Fruit fly (Drosophila melanogaster) whole organism, pupa: ENCODE data around the gene Cpr72Ec.

Source experiments
- CG10348 ChIP-seq: fragments of 200-800 bp; sonication (Bioruptor generic); IDR thresholded peaks from 2 replicates; pipeline ENCODE4 v1.3.6; 2022; ENCODE audit warnings: missing biosample characterization, missing genetic modification characterization
- CG12605 ChIP-seq: fragments of 200-800 bp; sonication (Bioruptor generic); IDR thresholded peaks from 2 replicates; pipeline ENCODE4 v1.3.6; 2022; ENCODE audit warnings: missing biosample characterization, missing genetic modification characterization
- CG13204 ChIP-seq: fragments of 200-800 bp; sonication (Bioruptor generic); optimal IDR thresholded peaks from 2 replicates; lab custom pipeline; 2018; ENCODE audit warnings: missing biosample characterization, mild to moderate bottlenecking, missing genetic modification characterization, moderate library complexity
- CG14655 ChIP-seq: fragments of 200-800 bp; sonication (Bioruptor generic); optimal IDR thresholded peaks from 3 replicates; lab custom pipeline; 2017; ENCODE audit warnings: mild to moderate bottlenecking, missing biosample characterization, missing genetic modification reagents, missing genetic modification characterization
- CG15710 ChIP-seq: fragments of 200-800 bp; sonication (Bioruptor generic); optimal IDR thresholded peaks from 2 replicates; lab custom pipeline; 2018; ENCODE audit warnings: missing biosample characterization, mild to moderate bottlenecking, missing genetic modification characterization, moderate library complexity
- CG17806 ChIP-seq: fragments of 200-800 bp; sonication (Bioruptor generic); optimal IDR thresholded peaks from 2 replicates; lab custom pipeline; 2018; ENCODE audit warnings: missing biosample characterization, mild to moderate bottlenecking, missing genetic modification characterization, moderate library complexity
- CG32121 ChIP-seq: fragments of 200-800 bp; sonication (Bioruptor generic); IDR thresholded peaks from 2 replicates; pipeline ENCODE4 v1.3.6; 2022; ENCODE audit warnings: missing biosample characterization, missing genetic modification characterization
- CG34367 ChIP-seq: fragments of 200-800 bp; sonication (Bioruptor generic); optimal IDR thresholded peaks from 2 replicates; lab custom pipeline; 2018; ENCODE audit warnings: missing biosample characterization, mild to moderate bottlenecking, missing genetic modification characterization
- CG4496 ChIP-seq: fragments of 200-800 bp; sonication (Bioruptor generic); IDR thresholded peaks from 3 replicates; pipeline ENCODE4 v1.3.6; 2022; ENCODE audit warnings: missing biosample characterization, missing genetic modification characterization
- CG8159 ChIP-seq: fragments of 200-800 bp; sonication (Bioruptor generic); optimal IDR thresholded peaks from 3 replicates; lab custom pipeline; 2018; ENCODE audit warnings: missing biosample characterization, mild to moderate bottlenecking, missing genetic modification characterization, moderate library complexity
- CG8301 ChIP-seq: fragments of 200-800 bp; sonication (Bioruptor generic); optimal IDR thresholded peaks from 2 replicates; lab custom pipeline; 2018; ENCODE audit warnings: missing biosample characterization, mild to moderate bottlenecking, missing genetic modification characterization
- CG9948 ChIP-seq: fragments of 200-800 bp; sonication (Bioruptor generic); optimal IDR thresholded peaks from 2 replicates; lab custom pipeline; 2018; ENCODE audit warnings: missing biosample characterization, mild to moderate bottlenecking, missing genetic modification characterization, moderate library complexity
- D1 ChIP-seq: fragments of 200-800 bp; sonication (Bioruptor generic); optimal IDR thresholded peaks from 2 replicates; lab custom pipeline; 2018; ENCODE audit warnings: missing biosample characterization, mild to moderate bottlenecking, missing genetic modification characterization, moderate library complexity
- EcR ChIP-seq: fragments of 200-800 bp; sonication (Bioruptor generic); optimal IDR thresholded peaks from 3 replicates; lab custom pipeline; 2019; ENCODE audit warnings: missing biosample characterization, missing genetic modification characterization, mild to moderate bottlenecking, moderate library complexity, missing genetic modification reagents
- Ets98B ChIP-seq: fragments of 200-800 bp; sonication (Bioruptor generic); IDR thresholded peaks from 2 replicates; pipeline ENCODE4 v1.3.6; 2022; ENCODE audit warnings: missing biosample characterization, missing genetic modification characterization
- Pif1A ChIP-seq: fragments of 200-800 bp; sonication (Bioruptor generic); optimal IDR thresholded peaks from 3 replicates; lab custom pipeline; 2016; ENCODE audit warnings: missing biosample characterization, missing genetic modification characterization
- Pif1B ChIP-seq: fragments of 200-800 bp; sonication (Bioruptor generic); optimal IDR thresholded peaks from 3 replicates; lab custom pipeline; 2016; ENCODE audit warnings: missing biosample characterization, missing genetic modification characterization
- Snoo ChIP-seq: fragments of 200-800 bp; sonication (Bioruptor generic); optimal IDR thresholded peaks from 3 replicates; lab custom pipeline; 2017; ENCODE audit warnings: missing biosample characterization, mild to moderate bottlenecking, missing genetic modification characterization, inconsistent platforms
- fd96Ca ChIP-seq: fragments of 200-800 bp; sonication (Bioruptor generic); IDR thresholded peaks from 3 replicates; pipeline ENCODE4 v1.3.6; 2022; ENCODE audit warnings: missing biosample characterization, missing genetic modification characterization
- gl ChIP-seq: fragments of 200-800 bp; sonication (Bioruptor generic); optimal IDR thresholded peaks from 2 replicates; lab custom pipeline; 2018; ENCODE audit warnings: missing biosample characterization, mild to moderate bottlenecking, missing genetic modification characterization
- rn ChIP-seq: fragments of 200-800 bp; sonication (Bioruptor generic); IDR thresholded peaks from 2 replicates; pipeline ENCODE4 v1.3.6; 2022; ENCODE audit warnings: missing biosample characterization, missing genetic modification characterization

The Cpr72Ec gene

dm6 chr3L:16357187-16357728, 9.9 kb downstream of the Cpr72Ec start:
- TF ChIP-seq Snoo (no peak), EcR (GFP tag; lab: Kevin White, UChicago) (peak; percentile 91)

- no peak for TF ChIP-seq CG9948 (tag; lab: Kevin White, UChicago)
- TF ChIP-seq CG15710 (tag; lab: Kevin White, UChicago), result no peak
- no peak for TF ChIP-seq CG8301
- 0 out of 3 replicates have a peak, but pooled peaks have one; percentile 9 for TF ChIP-seq fd96Ca (GFP tag; lab: Robert Waterston, UW)
- TF ChIP-seq CG14655 (GFP tag; lab: Kevin White, UChicago), result no peak
- no peak for TF ChIP-seq CG17806 (tag; lab: Kevin White, UChicago)
These were observed 10.9 kb downstream of the Cpr72Ec start for dm6 chr3L:16356171-16356765.

dm6 chr3L:16354197-16354596, 12.9 kb downstream of the Cpr72Ec start, which contains the start of gene Pdh:
Gene Pdh (minus strand): TSS chr3L:16354297.
- TF ChIP-seq CG34367 (tag; lab: Kevin White, UChicago), result no peak
- no peak for TF ChIP-seq Pif1B (GFP tag; lab: Kevin White, UChicago)
- no peak for TF ChIP-seq D1 (tag; lab: Kevin White, UChicago)
- no peak for TF ChIP-seq CG10348 (GFP tag; lab: Robert Waterston, UW)
- TF ChIP-seq CG8301, result no peak
- no peak for TF ChIP-seq Snoo
- no peak for TF ChIP-seq fd96Ca (GFP tag; lab: Robert Waterston, UW)

dm6 chr3L:16351770-16352429, 15.2 kb downstream of the Cpr72Ec start, which contains the start of the genes Golgin104 and Tcs3:
Gene Golgin104 (minus strand): TSS chr3L:16351951.
Gene Tcs3 (plus strand): TSS chr3L:16351991.
- TF ChIP-seq EcR (GFP tag; lab: Kevin White, UChicago) (no peak), CG15710 (tag; lab: Kevin White, UChicago) (no peak), CG34367 (tag; lab: Kevin White, UChicago) (no peak), CG12605 (GFP tag; lab: Robert Waterston, UW) (no peak), CG32121 (no peak), CG14655 (GFP tag; lab: Kevin White, UChicago) (no peak), CG13204 (no peak), Snoo (no peak), CG17806 (tag; lab: Kevin White, UChicago) (no peak), rn (GFP tag; lab: Robert Waterston, UW) (no peak), Pif1B (GFP tag; lab: Kevin White, UChicago) (no peak), Ets98B (no peak)

dm6 chr3L:16349686-16350085, 17.5 kb downstream of the Cpr72Ec start:
- TF ChIP-seq CG4496 (GFP tag; lab: Robert Waterston, UW) (no peak), Pif1B (GFP tag; lab: Kevin White, UChicago) (no peak), CG14655 (GFP tag; lab: Kevin White, UChicago) (no peak), CG9948 (tag; lab: Kevin White, UChicago) (no peak), CG13204 (no peak), CG17806 (tag; lab: Kevin White, UChicago) (no peak), rn (GFP tag; lab: Robert Waterston, UW) (no peak), CG15710 (tag; lab: Kevin White, UChicago) (no peak), CG32121 (no peak), CG8301 (no peak), Pif1A (no peak), CG12605 (GFP tag; lab: Robert Waterston, UW) (no peak), gl (tag; lab: Kevin White, UChicago) (no peak), D1 (tag; lab: Kevin White, UChicago) (no peak)

dm6 chr3L:16347914-16348313, 19.2 kb downstream of the Cpr72Ec start, which contains the start of gene mRpS34:
Gene mRpS34 (plus strand): TSS chr3L:16348074.
- TF ChIP-seq CG14655 (GFP tag; lab: Kevin White, UChicago) (no peak), CG15710 (tag; lab: Kevin White, UChicago) (no peak), CG8301 (no peak)

- TF ChIP-seq CG10348 (GFP tag; lab: Robert Waterston, UW), result no peak
- no peak for TF ChIP-seq Pif1A
- no peak for TF ChIP-seq fd96Ca (GFP tag; lab: Robert Waterston, UW)
- no peak for TF ChIP-seq CG14655 (GFP tag; lab: Kevin White, UChicago)
- no peak for TF ChIP-seq CG13204
- no peak for TF ChIP-seq CG9948 (tag; lab: Kevin White, UChicago)
- TF ChIP-seq CG34367 (tag; lab: Kevin White, UChicago), result no peak
- no peak for TF ChIP-seq CG12605 (GFP tag; lab: Robert Waterston, UW)
- no peak for TF ChIP-seq D1 (tag; lab: Kevin White, UChicago)
- TF ChIP-seq CG8159 (tag; lab: Kevin White, UChicago), result no peak
- TF ChIP-seq EcR (GFP tag; lab: Kevin White, UChicago), result no peak
- no peak for TF ChIP-seq gl (tag; lab: Kevin White, UChicago)
- TF ChIP-seq CG17806 (tag; lab: Kevin White, UChicago), result no peak
- no peak for TF ChIP-seq CG32121
These were observed 21.1 kb downstream of the Cpr72Ec start, which contains the start of gene CG33257 for dm6 chr3L:16346023-16346422. Gene CG33257 (plus strand): TSS chr3L:16346323.
